Fruit fly (Drosophila melanogaster) whole organism, embryonic: ENCODE measurements around the gene Lnk.

Source experiments
- Antp ChIP-seq: fragments of 200-800 bp; sonication (Bioruptor generic); optimal IDR thresholded peaks from 3 replicates; lab custom pipeline; 2016; ENCODE audit warnings: missing biosample characterization, missing genetic modification characterization
- Atf3 ChIP-seq: fragments of 200-800 bp; sonication (Bioruptor generic); optimal IDR thresholded peaks from 3 replicates; lab custom pipeline; 2016; ENCODE audit warnings: missing biosample characterization, missing genetic modification characterization
- CG10366 ChIP-seq: fragments of 200-800 bp; sonication (Bioruptor generic); IDR thresholded peaks from 2 replicates; pipeline ENCODE4 v1.3.6; 2022; ENCODE audit warnings: missing biosample characterization, missing genetic modification characterization
- CG10959 ChIP-seq: fragments of 200-800 bp; sonication (Bioruptor generic); IDR thresholded peaks from 2 replicates; pipeline ENCODE4 v1.3.6; 2022; ENCODE audit warnings: missing biosample characterization, missing genetic modification characterization
- CG11456 ChIP-seq: fragments of 200-800 bp; sonication (Bioruptor generic); IDR thresholded peaks from 3 replicates; pipeline ENCODE4 v1.3.6; 2022; ENCODE audit warnings: missing biosample characterization, missing genetic modification characterization
- CG12299 ChIP-seq: fragments of 200-800 bp; sonication (Bioruptor generic); optimal IDR thresholded peaks from 2 replicates; lab custom pipeline; 2018; ENCODE audit warnings: missing biosample characterization, mild to moderate bottlenecking, missing genetic modification characterization
- CG13894 ChIP-seq: fragments of 200-800 bp; sonication (Bioruptor generic); optimal IDR thresholded peaks from 3 replicates; lab custom pipeline; 2018; ENCODE audit warnings: missing biosample characterization, mild to moderate bottlenecking, missing genetic modification characterization, moderate library complexity
- CG15269 ChIP-seq: fragments of 200-800 bp; sonication (Bioruptor generic); optimal IDR thresholded peaks from 2 replicates; lab custom pipeline; 2018; ENCODE audit warnings: missing biosample characterization, mild to moderate bottlenecking, missing genetic modification characterization, moderate library complexity
- CG1603 ChIP-seq: fragments of 200-800 bp; sonication (Bioruptor generic); optimal IDR thresholded peaks from 2 replicates; lab custom pipeline; 2019; ENCODE audit warnings: missing biosample characterization, mild to moderate bottlenecking, missing genetic modification characterization, moderate library complexity
- CG17829 ChIP-seq: fragments of 200-800 bp; optimal IDR thresholded peaks from 2 replicates; lab custom pipeline; 2019; ENCODE audit warnings: missing biosample characterization, mild to moderate bottlenecking, missing genetic modification characterization, moderate library complexity
- CG18599 ChIP-seq: fragments of 200-800 bp; sonication (Bioruptor generic); optimal IDR thresholded peaks from 3 replicates; lab custom pipeline; 2017; ENCODE audit warnings: missing biosample characterization, missing genetic modification characterization, mild to moderate bottlenecking, moderate library complexity, missing genetic modification reagents
- CG3065 ChIP-seq: fragments of 200-800 bp; sonication (Bioruptor generic); optimal IDR thresholded peaks from 2 replicates; lab custom pipeline; 2016; ENCODE audit warnings: missing biosample characterization, missing genetic modification characterization
- CG4424 ChIP-seq: fragments of 200-800 bp; sonication (Bioruptor generic); optimal IDR thresholded peaks from 3 replicates; lab custom pipeline; 2016; ENCODE audit warnings: missing biosample characterization, missing genetic modification characterization
- CG5180 ChIP-seq: fragments of 200-800 bp; sonication (Bioruptor generic); optimal IDR thresholded peaks from 3 replicates; lab custom pipeline; 2017; ENCODE audit warnings: missing biosample characterization, missing genetic modification characterization, mild to moderate bottlenecking, moderate library complexity, missing genetic modification reagents
- CG6254 ChIP-seq: fragments of 200-800 bp; sonication (Bioruptor generic); optimal IDR thresholded peaks from 3 replicates; lab custom pipeline; 2017; ENCODE audit warnings: mild to moderate bottlenecking, missing biosample characterization, missing genetic modification reagents, missing genetic modification characterization
- CG6689 ChIP-seq: fragments of 200-800 bp; sonication (Bioruptor generic); IDR thresholded peaks from 2 replicates; pipeline ENCODE4 v1.3.6; 2022; ENCODE audit warnings: missing biosample characterization, missing genetic modification characterization
- CG8359 ChIP-seq: fragments of 200-800 bp; sonication (Bioruptor generic); optimal IDR thresholded peaks from 2 replicates; lab custom pipeline; 2017; ENCODE audit warnings: missing biosample characterization, mild to moderate bottlenecking, missing genetic modification characterization, borderline replicate concordance
- D19A ChIP-seq: fragments of 200-800 bp; optimal IDR thresholded peaks from 3 replicates; lab custom pipeline; 2019; ENCODE audit warnings: missing biosample characterization, mild to moderate bottlenecking, missing genetic modification characterization, moderate library complexity
- Deaf1 ChIP-seq: fragments of 200-800 bp; optimal IDR thresholded peaks from 3 replicates; lab custom pipeline; 2019; ENCODE audit warnings: missing biosample characterization, mild to moderate bottlenecking, missing genetic modification characterization, moderate library complexity
- Dek ChIP-seq: fragments of 200-800 bp; sonication (Bioruptor generic); optimal IDR thresholded peaks from 3 replicates; lab custom pipeline; 2019; ENCODE audit warnings: missing biosample characterization, mild to moderate bottlenecking, missing genetic modification characterization, moderate library complexity
- Dip2 ChIP-seq: fragments of 200-800 bp; sonication (Bioruptor generic); IDR thresholded peaks from 2 replicates; pipeline ENCODE4 v1.3.6; 2022; ENCODE audit warnings: missing biosample characterization, missing genetic modification characterization
- Dref ChIP-seq: fragments of 200-800 bp; sonication (Bioruptor generic); IDR thresholded peaks from 2 replicates; pipeline ENCODE4 v1.3.6; 2022; ENCODE audit warnings: missing biosample characterization, missing genetic modification characterization
- E2f1 ChIP-seq: fragments of 200-800 bp; sonication (Bioruptor generic); IDR thresholded peaks from 2 replicates; pipeline ENCODE4 v1.3.6; 2022; ENCODE audit warnings: missing biosample characterization, missing genetic modification characterization
- Ets97D ChIP-seq: fragments of 200-800 bp; sonication (Bioruptor generic); optimal IDR thresholded peaks from 3 replicates; lab custom pipeline; 2016; ENCODE audit warnings: missing biosample characterization, missing genetic modification characterization
- Hmx ChIP-seq: fragments of 200-800 bp; sonication (Bioruptor generic); optimal IDR thresholded peaks from 2 replicates; lab custom pipeline; 2016; ENCODE audit warnings: missing biosample characterization, missing genetic modification characterization
- Hr39 ChIP-seq: fragments of >200 bp; optimal IDR thresholded peaks from 2 replicates; lab custom pipeline; 2017
- Jarid2 ChIP-seq: fragments of 200-800 bp; sonication (Bioruptor generic); optimal IDR thresholded peaks from 3 replicates; lab custom pipeline; 2017; ENCODE audit warnings: mild to moderate bottlenecking, missing biosample characterization, missing genetic modification reagents, missing genetic modification characterization
- Med ChIP-seq: fragments of 200-800 bp; sonication (Bioruptor generic); peaks from one replicate; lab custom pipeline; 2016; ENCODE audit warnings: missing biosample characterization, missing genetic modification characterization, mild to moderate bottlenecking, inconsistent platforms, moderate library complexity
- Opbp ChIP-seq: fragments of 200-800 bp; sonication (Bioruptor generic); IDR thresholded peaks from 3 replicates; pipeline ENCODE4 v1.3.6; 2022; ENCODE audit warnings: missing biosample characterization, missing genetic modification characterization; ENCODE audit not compliant: partially characterized antibody
- Ptx1 ChIP-seq: fragments of 200-800 bp; sonication (Bioruptor generic); IDR thresholded peaks from 2 replicates; pipeline ENCODE4 v1.3.6; 2022; ENCODE audit warnings: missing biosample characterization, missing genetic modification characterization
- Sox102F ChIP-seq: fragments of 200-800 bp; sonication (Bioruptor generic); optimal IDR thresholded peaks from 2 replicates; lab custom pipeline; 2018; ENCODE audit warnings: missing biosample characterization, mild to moderate bottlenecking, missing genetic modification characterization, moderate library complexity
- TFAM ChIP-seq: fragments of 200-800 bp; sonication (Bioruptor generic); optimal IDR thresholded peaks from 2 replicates; lab custom pipeline; 2017; ENCODE audit warnings: missing biosample characterization, missing genetic modification characterization, inconsistent platforms
- YL-1 ChIP-seq: fragments of 200-800 bp; sonication (Bioruptor generic); optimal IDR thresholded peaks from 3 replicates; lab custom pipeline; 2017; ENCODE audit warnings: missing biosample characterization, mild to moderate bottlenecking, missing genetic modification characterization
- ap ChIP-seq: fragments of 200-800 bp; sonication (Bioruptor generic); IDR thresholded peaks from 2 replicates; pipeline ENCODE4 v1.3.6; 2022; ENCODE audit warnings: missing biosample characterization, missing genetic modification characterization
- ash1 ChIP-seq: fragments of 200-800 bp; sonication (Bioruptor generic); optimal IDR thresholded peaks from 2 replicates; lab custom pipeline; 2018; ENCODE audit warnings: missing biosample characterization, mild to moderate bottlenecking, missing genetic modification characterization
- bcd ChIP-seq: fragments of 200-800 bp; sonication (Bioruptor generic); optimal IDR thresholded peaks from 2 replicates; lab custom pipeline; 2017; ENCODE audit warnings: missing biosample characterization, mild to moderate bottlenecking, missing genetic modification characterization
- cas ChIP-seq: fragments of 200-800 bp; sonication (Bioruptor generic); IDR thresholded peaks from 2 replicates; pipeline ENCODE4 v1.3.6; 2022; ENCODE audit warnings: missing biosample characterization, missing genetic modification characterization
- danr ChIP-seq: fragments of 200-800 bp; sonication (Bioruptor generic); IDR thresholded peaks from 2 replicates; pipeline ENCODE4 v1.3.6; 2022; ENCODE audit warnings: missing biosample characterization, missing genetic modification characterization
- dysf ChIP-seq: fragments of 200-800 bp; sonication (Bioruptor generic); IDR thresholded peaks from 3 replicates; pipeline ENCODE4 v1.3.6; 2022; ENCODE audit warnings: missing biosample characterization, missing genetic modification characterization
- esg ChIP-seq: fragments of 200-800 bp; sonication (Bioruptor generic); conservative IDR thresholded peaks from 2 replicates; pipeline ENCODE4 v1.3.6; 2022; ENCODE audit warnings: missing biosample characterization, missing genetic modification characterization
- nerfin-1 ChIP-seq: fragments of 200-800 bp; sonication (Bioruptor generic); optimal IDR thresholded peaks from 3 replicates; lab custom pipeline; 2019; ENCODE audit warnings: missing biosample characterization, mild to moderate bottlenecking, missing genetic modification characterization, moderate library complexity
- pnt ChIP-seq: fragments of 200-800 bp; sonication (Bioruptor generic); optimal IDR thresholded peaks from 3 replicates; lab custom pipeline; 2016; ENCODE audit warnings: missing biosample characterization, missing genetic modification characterization
- prd ChIP-seq, 3 experiments: fragments of >200 bp in 2 of 3; fragments of 200-800 bp in 1 of 3; sonication (Bioruptor generic) in 1 of 3; optimal IDR thresholded peaks in 2 of 3; IDR thresholded peaks in 1 of 3; 2 replicates in 2 of 3; 3 replicates in 1 of 3; pipeline versions ENCODE4 v1.3.6 to Lab custom; 2017 to 2022; ENCODE audit warnings: missing biosample characterization in 1 of 3, missing genetic modification characterization in 1 of 3
- pros ChIP-seq: fragments of 200-800 bp; sonication (Bioruptor generic); optimal IDR thresholded peaks from 3 replicates; lab custom pipeline; 2019; ENCODE audit warnings: missing biosample characterization, mild to moderate bottlenecking, missing genetic modification characterization, moderate library complexity
- pzg ChIP-seq: fragments of 200-800 bp; sonication (Bioruptor generic); optimal IDR thresholded peaks from 3 replicates; lab custom pipeline; 2018; ENCODE audit warnings: missing biosample characterization, mild to moderate bottlenecking, missing genetic modification characterization, moderate library complexity
- sim ChIP-seq: fragments of 200-800 bp; sonication (Bioruptor generic); IDR thresholded peaks from 2 replicates; pipeline ENCODE4 v1.3.6; 2022; ENCODE audit warnings: missing biosample characterization, missing genetic modification characterization
- tna ChIP-seq: fragments of 200-800 bp; sonication (Bioruptor generic); IDR thresholded peaks from 2 replicates; pipeline ENCODE4 v1.3.6; 2022; ENCODE audit warnings: missing biosample characterization, missing genetic modification characterization; ENCODE audit not compliant: partially characterized antibody
- twi ChIP-seq: fragments of 200-800 bp; optimal IDR thresholded peaks from 2 replicates; lab custom pipeline; 2019; ENCODE audit warnings: missing biosample characterization, mild to moderate bottlenecking, missing genetic modification characterization, moderate library complexity
- vvl ChIP-seq: fragments of 200-800 bp; sonication (Bioruptor generic); IDR thresholded peaks from 2 replicates; pipeline ENCODE4 v1.3.6; 2022; ENCODE audit warnings: missing biosample characterization, missing genetic modification characterization
- wdn ChIP-seq: fragments of 200-800 bp; sonication (Bioruptor generic); IDR thresholded peaks from 2 replicates; pipeline ENCODE4 v1.3.6; 2022; ENCODE audit warnings: missing biosample characterization, missing genetic modification characterization

The Lnk gene

DNA sequence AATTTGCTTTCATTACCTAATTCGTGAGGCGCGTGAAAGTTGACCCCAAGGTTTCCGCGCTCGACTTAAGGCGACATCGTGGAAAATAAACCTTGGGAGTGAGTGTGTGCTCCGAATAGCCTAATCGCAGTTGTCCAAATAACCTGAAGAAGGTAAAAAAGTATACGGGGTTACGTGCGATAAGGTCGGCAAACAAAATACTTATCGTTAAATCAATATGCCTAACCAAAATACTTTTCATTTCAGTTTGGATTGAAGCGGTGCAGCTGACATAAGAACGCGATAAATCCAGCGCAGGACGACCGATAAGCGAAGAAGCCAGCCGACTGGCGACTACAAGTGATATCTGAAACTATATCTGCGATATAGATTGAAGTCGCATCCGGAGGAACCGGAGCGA is 3.2 kb upstream of the Lnk start (continued):
- peak; percentile 21 for TF ChIP-seq nerfin-1 (tag; lab: Kevin White, UChicago)
- TF ChIP-seq pros (GFP tag; lab: Kevin White, UChicago), result peak; percentile 90
- TF ChIP-seq twi (tag; lab: Kevin White, UChicago), result peak; percentile 50
- TF ChIP-seq pnt (GFP tag; lab: Kevin White, UChicago), result no peak
- peak; percentile 9 for TF ChIP-seq CG17829 (tag; lab: Kevin White, UChicago)
- TF ChIP-seq CG1603 (tag; lab: Kevin White, UChicago), result peak; percentile 58
- TF ChIP-seq CG13894, result no peak

DNA sequence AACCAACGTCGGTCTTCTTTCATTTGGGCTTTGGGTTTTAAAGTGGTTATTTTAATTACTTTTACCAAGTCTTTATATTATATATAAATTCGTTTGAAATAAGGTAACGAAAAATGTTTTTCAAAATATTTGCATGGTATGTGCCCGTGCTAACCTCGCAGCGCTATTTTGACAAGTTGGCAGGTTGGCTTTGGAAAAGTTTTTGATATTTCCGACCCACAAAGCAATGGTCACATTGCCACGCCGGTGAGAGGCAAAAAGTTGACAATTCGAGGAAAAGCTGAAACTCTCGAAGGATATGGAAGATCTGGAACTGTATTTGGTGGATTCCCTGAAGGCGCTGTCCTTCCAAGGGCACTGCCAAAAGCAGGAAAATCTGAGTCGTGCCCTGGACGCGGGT is 4.9 kb downstream of the Lnk start, which contains the start of gene CG5913:
TSS of gene CG5913 (plus strand) at position 224 of the 400 bp plus-strand sequence.
- no peak for TF ChIP-seq Jarid2 (GFP tag; lab: Kevin White, UChicago)
- TF ChIP-seq cas, result no peak
- TF ChIP-seq Opbp, result 0 out of 3 replicates have a peak, but pooled peaks have one; percentile 19
- no peak for TF ChIP-seq bcd (GFP tag; lab: Kevin White, UChicago)
- no peak for TF ChIP-seq CG8359 (GFP tag; lab: Kevin White, UChicago)
- TF ChIP-seq CG10366 (GFP tag; lab: Robert Waterston, UW), result no peak
- TF ChIP-seq vvl, result 0 out of 2 replicates have a peak, but pooled peaks have one; percentile 6
- TF ChIP-seq YL-1 (GFP tag; lab: Kevin White, UChicago), result peak; percentile 54
- TF ChIP-seq CG5180 (GFP tag; lab: Kevin White, UChicago), result no peak
- no peak for TF ChIP-seq danr (GFP tag; lab: Robert Waterston, UW)
- TF ChIP-seq sim, result no peak
- TF ChIP-seq CG3065, result no peak
- no peak for TF ChIP-seq E2f1
- TF ChIP-seq ash1, result no peak
- TF ChIP-seq TFAM (GFP tag; lab: Kevin White, UChicago), result no peak
- no peak for TF ChIP-seq Dek
- TF ChIP-seq Deaf1, result no peak
- TF ChIP-seq CG6689 (GFP tag; lab: Robert Waterston, UW), result no peak
- TF ChIP-seq prd (optimal IDR thresholded peaks at IDR 0.05; lab: Kevin White, UChicago), result no peak
- no peak for TF ChIP-seq prd (GFP tag; IDR thresholded peaks at IDR 0.05; lab: Robert Waterston, UW)
- TF ChIP-seq dysf (GFP tag; lab: Robert Waterston, UW), result no peak
- TF ChIP-seq CG11456, result no peak
- TF ChIP-seq Antp (GFP tag; lab: Kevin White, UChicago), result no peak
- TF ChIP-seq Dip2, result no peak
- no peak for TF ChIP-seq Hr39 (lab: Kevin White, UChicago)
- peak; percentile 71 for TF ChIP-seq Ets97D (GFP tag; lab: Kevin White, UChicago)
- TF ChIP-seq Hmx (GFP tag; lab: Kevin White, UChicago), result no peak
- TF ChIP-seq ap (GFP tag; lab: Robert Waterston, UW), result no peak
- TF ChIP-seq tna (GFP tag; lab: Robert Waterston, UW), result no peak
- TF ChIP-seq esg (GFP tag; lab: Robert Waterston, UW), result no peak
- TF ChIP-seq CG18599 (GFP tag; lab: Kevin White, UChicago), result no peak
- TF ChIP-seq D19A (tag; lab: Kevin White, UChicago), result no peak
- TF ChIP-seq CG12299, result no peak
- no peak for TF ChIP-seq Sox102F (GFP tag; lab: Kevin White, UChicago)
- no peak for TF ChIP-seq Atf3 (GFP tag; lab: Kevin White, UChicago)
- TF ChIP-seq Ptx1 (GFP tag; lab: Robert Waterston, UW), result no peak
- TF ChIP-seq CG15269 (tag; lab: Kevin White, UChicago), result no peak
- TF ChIP-seq CG4424 (GFP tag; lab: Kevin White, UChicago), result no peak
- peak; percentile 84 for TF ChIP-seq pzg
- TF ChIP-seq wdn, result no peak
- peak; percentile 77 for TF ChIP-seq Med (GFP tag; lab: Kevin White, UChicago)
- no peak for TF ChIP-seq CG10959
- TF ChIP-seq Dref, result 0 out of 2 replicates have a peak, but pooled peaks have one; percentile 32
- no peak for TF ChIP-seq CG6254 (GFP tag; lab: Kevin White, UChicago)
